Fruit fly (Drosophila melanogaster) whole organism, prepupa: Measurements from ENCODE around the gene CG2656.

Experiments
- Blimp-1 ChIP-seq: fragments of 200-800 bp; sonication (Bioruptor generic); optimal IDR thresholded peaks from 3 replicates; lab custom pipeline; 2017; ENCODE audit warnings: missing biosample characterization, missing genetic modification characterization, mild to moderate bottlenecking, moderate library complexity, missing genetic modification reagents
- CG3032 ChIP-seq: fragments of 200-800 bp; optimal IDR thresholded peaks from 2 replicates; lab custom pipeline; 2019; ENCODE audit warnings: missing biosample characterization, mild to moderate bottlenecking, missing genetic modification characterization, moderate library complexity
- CG32006 ChIP-seq: fragments of 200-800 bp; sonication (Bioruptor generic); optimal IDR thresholded peaks from 3 replicates; lab custom pipeline; 2017; ENCODE audit warnings: missing biosample characterization, mild to moderate bottlenecking, missing genetic modification characterization
- CG6854 ChIP-seq: fragments of 200-800 bp; sonication (Bioruptor generic); optimal IDR thresholded peaks from 2 replicates; lab custom pipeline; 2017; ENCODE audit warnings: missing biosample characterization, mild to moderate bottlenecking, missing genetic modification characterization
- CG9139 ChIP-seq: fragments of 200-800 bp; sonication (Bioruptor generic); optimal IDR thresholded peaks from 3 replicates; lab custom pipeline; 2017; ENCODE audit warnings: missing biosample characterization, mild to moderate bottlenecking, missing genetic modification characterization
- Ets21C ChIP-seq: fragments of 200-800 bp; sonication (Bioruptor generic); optimal IDR thresholded peaks from 3 replicates; lab custom pipeline; 2016; ENCODE audit warnings: missing biosample characterization, missing genetic modification characterization
- Hr39 ChIP-seq: fragments of 200-800 bp; sonication (Bioruptor generic); optimal IDR thresholded peaks from 2 replicates; lab custom pipeline; 2016; ENCODE audit warnings: missing biosample characterization, missing genetic modification characterization
- Lpt ChIP-seq: fragments of 200-800 bp; sonication (Bioruptor generic); optimal IDR thresholded peaks from 3 replicates; lab custom pipeline; 2016; ENCODE audit warnings: missing biosample characterization, missing genetic modification characterization
- Smox ChIP-seq: fragments of 200-800 bp; sonication (Bioruptor generic); optimal IDR thresholded peaks from 3 replicates; lab custom pipeline; 2016; ENCODE audit warnings: missing biosample characterization, missing genetic modification characterization
- Sox14 ChIP-seq: fragments of 200-800 bp; sonication (Bioruptor generic); optimal IDR thresholded peaks from 3 replicates; lab custom pipeline; 2016; ENCODE audit warnings: missing biosample characterization, missing genetic modification characterization
- achi ChIP-seq: fragments of 200-800 bp; sonication (Bioruptor generic); optimal IDR thresholded peaks from 3 replicates; lab custom pipeline; 2016; ENCODE audit warnings: missing biosample characterization, missing genetic modification characterization
- cyc ChIP-seq: fragments of 200-800 bp; sonication (Bioruptor generic); optimal IDR thresholded peaks from 3 replicates; lab custom pipeline; 2016; ENCODE audit warnings: missing biosample characterization, missing genetic modification characterization

dm6 chr3R:7142580-7142979, 1.9 kb upstream of the CG2656 start:
- TF ChIP-seq CG3032 (tag; lab: Kevin White, UChicago) (no peak), CG9139 (GFP tag; lab: Kevin White, UChicago) (no peak), Smox (no peak), CG6854 (GFP tag; lab: Kevin White, UChicago) (no peak), Hr39 (GFP tag; lab: Kevin White, UChicago) (no peak), CG32006 (GFP tag; lab: Kevin White, UChicago) (no peak), Blimp-1 (GFP tag; lab: Kevin White, UChicago) (no peak), achi (no peak), Sox14 (no peak), Ets21C (GFP tag; lab: Kevin White, UChicago) (no peak), Lpt (GFP tag; lab: Kevin White, UChicago) (no peak), cyc (GFP tag; lab: Kevin White, UChicago) (no peak)
